Worm (Caenorhabditis elegans) whole organism, young adult: Measurements from ENCODE around the gene Y46G5A.47.

ENCODE experiments used
- B0019.2 ChIP-seq: fragments of 200-800 bp; sonication (Bioruptor generic); conservative IDR thresholded peaks from 2 replicates; pipeline ENCODE4 v1.3.6; 2022; ENCODE audit warnings: missing genetic modification reagents, missing genetic modification characterization, missing compliant biosample characterization
- C17E4.6 ChIP-seq: fragments of 200-800 bp; sonication (Bioruptor generic); IDR thresholded peaks from 2 replicates; pipeline ENCODE4 v1.3.6; 2022; ENCODE audit warnings: missing genetic modification reagents, missing genetic modification characterization, missing compliant biosample characterization
- F37B4.10 ChIP-seq: fragments of 200-800 bp; sonication (Bioruptor generic); IDR thresholded peaks from 2 replicates; pipeline ENCODE4 v1.3.6; 2022; ENCODE audit warnings: missing genetic modification characterization, missing compliant biosample characterization
- Y53F4B.3 ChIP-seq: fragments of 200-800 bp; sonication (Bioruptor generic); IDR thresholded peaks from 2 replicates; pipeline ENCODE4 v1.3.6; 2022; ENCODE audit warnings: missing genetic modification reagents, missing genetic modification characterization, missing compliant biosample characterization
- Y56A3A.18 ChIP-seq: fragments of 200-800 bp; sonication (Bioruptor generic); IDR thresholded peaks from 2 replicates; pipeline ENCODE4 v1.3.6; 2022; ENCODE audit warnings: missing genetic modification reagents, missing genetic modification characterization, missing compliant biosample characterization
- ama-1 ChIP-seq, 3 experiments: fragments of 150-350 bp in 1 of 3; sonication (generic microtip) in 2 of 3; optimal IDR thresholded peaks; 2 replicates each; lab custom pipeline; 2014 to 2018; ENCODE audit warnings: missing biosample characterization in 2 of 3, missing genetic modification characterization in 2 of 3, missing genetic modification reagents in 2 of 3
- atf-7 ChIP-seq: sonication (generic microtip); optimal IDR thresholded peaks from 2 replicates; lab custom pipeline; 2017; ENCODE audit warnings: mild to moderate bottlenecking, missing genetic modification characterization, missing compliant biosample characterization
- cebp-1 ChIP-seq, 2 experiments: fragments of 200-800 bp in 1 of 2; sonication (Bioruptor generic) in 1 of 2; sonication (generic microtip) in 1 of 2; IDR thresholded peaks in 1 of 2; optimal IDR thresholded peaks in 1 of 2; 2 replicates each; pipeline versions ENCODE4 v1.3.6 to Lab custom; 2017 to 2022; ENCODE audit warnings: missing compliant biosample characterization in 2 of 2, missing genetic modification characterization in 2 of 2, mild to moderate bottlenecking in 1 of 2, missing genetic modification reagents in 1 of 2, moderate library complexity in 1 of 2
- ceh-91 ChIP-seq: fragments of 200-800 bp; sonication (Bioruptor generic); IDR thresholded peaks from 2 replicates; pipeline ENCODE4 v1.3.6; 2022; ENCODE audit warnings: missing genetic modification reagents, missing genetic modification characterization, missing compliant biosample characterization
- dpff-1 ChIP-seq: sonication (generic microtip); optimal IDR thresholded peaks from 2 replicates; lab custom pipeline; 2017; ENCODE audit warnings: mild to moderate bottlenecking, missing genetic modification characterization, missing compliant biosample characterization
- egl-44 ChIP-seq: fragments of 200-800 bp; sonication (Bioruptor generic); IDR thresholded peaks from 2 replicates; pipeline ENCODE4 v1.3.6; 2022; ENCODE audit warnings: missing genetic modification reagents, missing genetic modification characterization, missing compliant biosample characterization
- him-1 ChIP-seq: sonication (generic microtip); optimal IDR thresholded peaks from 2 replicates; lab custom pipeline; 2016; ENCODE audit warnings: missing genotype, missing genetic modification reagents, missing genetic modification characterization, missing compliant biosample characterization
- lag-1 ChIP-seq: fragments of 200-800 bp; sonication (Bioruptor generic); IDR thresholded peaks from 2 replicates; pipeline ENCODE4 v1.3.6; 2022; ENCODE audit warnings: missing genetic modification reagents, missing genetic modification characterization, missing compliant biosample characterization
- madf-3 ChIP-seq: fragments of 200-800 bp; sonication (Bioruptor generic); IDR thresholded peaks from 2 replicates; pipeline ENCODE4 v1.3.6; 2022; ENCODE audit warnings: missing genetic modification reagents, missing genetic modification characterization, missing compliant biosample characterization
- mxl-1 ChIP-seq: sonication (generic microtip); optimal IDR thresholded peaks from 2 replicates; lab custom pipeline; 2016; ENCODE audit warnings: missing genetic modification characterization, missing compliant biosample characterization
- nfya-1 ChIP-seq: sonication (generic microtip); optimal IDR thresholded peaks from 2 replicates; lab custom pipeline; 2017; ENCODE audit warnings: antibody characterized with exemption, missing compliant biosample characterization, missing genetic modification characterization, borderline replicate concordance; ENCODE audit not compliant: insufficient read depth
- pbrm-1 ChIP-seq: fragments of 200-800 bp; sonication (Bioruptor generic); IDR thresholded peaks from 2 replicates; pipeline ENCODE4 v1.3.6; 2022; ENCODE audit warnings: missing genetic modification reagents, missing genetic modification characterization, missing compliant biosample characterization
- rcor-1 ChIP-seq: fragments of 200-800 bp; sonication (Bioruptor generic); IDR thresholded peaks from 2 replicates; pipeline ENCODE4 v1.3.6; 2022; ENCODE audit warnings: missing genetic modification reagents, missing genetic modification characterization, missing compliant biosample characterization
- sdz-38 ChIP-seq: sonication (generic microtip); optimal IDR thresholded peaks from 2 replicates; lab custom pipeline; 2016; ENCODE audit warnings: missing genotype, missing genetic modification characterization, missing compliant biosample characterization
- tlf-1 ChIP-seq: fragments of 200-800 bp; sonication (Bioruptor generic); optimal IDR thresholded peaks from 2 replicates; lab custom pipeline; 2018; ENCODE audit warnings: mild to moderate bottlenecking, missing genetic modification characterization, missing compliant biosample characterization
- unc-62 ChIP-seq: fragments of 150-350 bp; optimal IDR thresholded peaks from 2 replicates; lab custom pipeline; 2014; ENCODE audit warnings: missing biosample characterization, missing genetic modification reagents, missing genetic modification characterization
- ztf-22 ChIP-seq: fragments of 200-800 bp; sonication (Bioruptor generic); optimal IDR thresholded peaks from 2 replicates; lab custom pipeline; 2018; ENCODE audit warnings: mild to moderate bottlenecking, missing genetic modification characterization, moderate library complexity, missing compliant biosample characterization

Gene Y46G5A.47

ce11 chrII:12764476-12764875 lies 40.6 kb downstream of the Y46G5A.47 start:
- TF ChIP-seq B0019.2 (GFP tag; lab: Robert Waterston, UW) = 0 out of 2 replicates have a peak, but pooled peaks have one; percentile 18
- TF ChIP-seq ztf-22 (GFP tag; lab: Kevin White, UChicago) = no peak

- no peak for TF ChIP-seq ceh-91 (GFP tag; lab: Robert Waterston, UW)
These were observed 44.6 kb downstream of the Y46G5A.47 start, which contains the start of gene cnp-2 for ce11 chrII:12760497-12760896. Gene cnp-2, plus strand, starts transcription at chrII:12760797.

- TF ChIP-seq mxl-1 (tag; lab: Kevin White, UChicago) = no peak
- TF ChIP-seq unc-62 = no peak
- TF ChIP-seq Y56A3A.18 (GFP tag; lab: Robert Waterston, UW) = no peak
- TF ChIP-seq Y53F4B.3 (GFP tag; lab: Robert Waterston, UW) = no peak
- TF ChIP-seq dpff-1 (tag; lab: Kevin White, UChicago) = no peak
- no peak for TF ChIP-seq ama-1 (optimal IDR thresholded peaks at IDR 0.05; lab: Kevin White, UChicago)
- no peak for TF ChIP-seq ama-1 (GFP tag; optimal IDR thresholded peaks at IDR 0.05; lab: Kevin White, UChicago)
- TF ChIP-seq pbrm-1 = no peak
- no peak for TF ChIP-seq rcor-1 (GFP tag; lab: Robert Waterston, UW)
- no peak for TF ChIP-seq him-1 (tag; lab: Kevin White, UChicago)
- TF ChIP-seq egl-44 (GFP tag; lab: Robert Waterston, UW) = no peak
- TF ChIP-seq nfya-1 (tag; lab: Kevin White, UChicago) = no peak
- TF ChIP-seq atf-7 = no peak
- no peak for TF ChIP-seq C17E4.6 (GFP tag; lab: Robert Waterston, UW)
- no peak for TF ChIP-seq sdz-38 (tag; lab: Kevin White, UChicago)
- TF ChIP-seq cebp-1 (GFP tag; IDR thresholded peaks at IDR 0.05; lab: Robert Waterston, UW) = no peak
- TF ChIP-seq cebp-1 (tag; optimal IDR thresholded peaks at IDR 0.05; lab: Kevin White, UChicago) = no peak
- TF ChIP-seq F37B4.10 (GFP tag; lab: Robert Waterston, UW) = no peak
- TF ChIP-seq lag-1 (GFP tag; lab: Robert Waterston, UW) = no peak
- no peak for TF ChIP-seq madf-3 (GFP tag; lab: Robert Waterston, UW)
- no peak for TF ChIP-seq tlf-1 (GFP tag; lab: Kevin White, UChicago)
These were observed 48.9 kb downstream of the Y46G5A.47 start, which contains the start of the genes Y46G5A.7 and Y46G5A.8 for ce11 chrII:12756180-12756579. Gene Y46G5A.7, minus strand, starts transcription at chrII:12756332. Gene Y46G5A.8, plus strand, starts transcription at chrII:12756338.
